Fruit fly (Drosophila melanogaster) whole organism, wandering third instar larva: ENCODE results near the gene Rel.
A peak's percentile ranks its signal among the peaks of the same experiment; 100 is the strongest.

Experiments used
- Abd-B ChIP-seq: fragments of >200 bp; optimal IDR thresholded peaks from 2 replicates; lab custom pipeline; 2017; ENCODE audit warnings: missing biosample characterization, missing genetic modification characterization
- CG32264 ChIP-seq: fragments of 200-800 bp; sonication (Bioruptor generic); optimal IDR thresholded peaks from 2 replicates; lab custom pipeline; 2016; ENCODE audit warnings: missing biosample characterization, missing genetic modification characterization
- CG9705 ChIP-seq: fragments of 200-800 bp; sonication (Bioruptor generic); optimal IDR thresholded peaks from 2 replicates; lab custom pipeline; 2018; ENCODE audit warnings: missing biosample characterization, mild to moderate bottlenecking, missing genetic modification characterization
- CrebA ChIP-seq: fragments of 200-800 bp; sonication (Bioruptor generic); optimal IDR thresholded peaks from 2 replicates; lab custom pipeline; 2016; ENCODE audit warnings: missing biosample characterization, mild to moderate bottlenecking, missing genetic modification characterization, borderline replicate concordance
- Dfd ChIP-seq: fragments of >200 bp; optimal IDR thresholded peaks from 2 replicates; lab custom pipeline; 2017; ENCODE audit warnings: missing biosample characterization, missing genetic modification characterization
- Dif ChIP-seq: fragments of 200-275, 200-300 bp; sonication (Bioruptor generic); optimal IDR thresholded peaks from 2 replicates; lab custom pipeline; 2018; ENCODE audit warnings: missing biosample characterization, missing genetic modification characterization; ENCODE audit not compliant: partially characterized antibody
- GATAd ChIP-seq: sonication (Bioruptor generic); optimal IDR thresholded peaks from 2 replicates; lab custom pipeline; 2016; ENCODE audit warnings: missing biosample characterization, missing genetic modification characterization
- HLH106 ChIP-seq: fragments of 200-800 bp; optimal IDR thresholded peaks from 3 replicates; lab custom pipeline; 2019; ENCODE audit warnings: missing biosample characterization, mild to moderate bottlenecking, missing genetic modification characterization, moderate library complexity
- Hnf4 ChIP-seq: fragments of 200-800 bp; sonication (Bioruptor generic); optimal IDR thresholded peaks from 2 replicates; lab custom pipeline; 2016; ENCODE audit warnings: missing biosample characterization, mild to moderate bottlenecking, missing genetic modification characterization
- Hr78 ChIP-seq: fragments of >200 bp; optimal IDR thresholded peaks from 2 replicates; lab custom pipeline; 2017; ENCODE audit warnings: missing biosample characterization, missing genetic modification characterization
- Hr83 ChIP-seq: fragments of 200-300 bp; sonication (Bioruptor generic); optimal IDR thresholded peaks from 2 replicates; lab custom pipeline; 2016; ENCODE audit warnings: missing biosample characterization, mild to moderate bottlenecking, missing genetic modification characterization, moderate library complexity; ENCODE audit not compliant: poor library complexity, severe bottlenecking
- Jra ChIP-seq: sonication (Bioruptor generic); optimal IDR thresholded peaks from 2 replicates; lab custom pipeline; 2016; ENCODE audit warnings: missing biosample characterization, missing genetic modification characterization
- Mio ChIP-seq: sonication (Bioruptor generic); optimal IDR thresholded peaks from 2 replicates; lab custom pipeline; 2016; ENCODE audit warnings: missing biosample characterization, missing genetic modification characterization
- Myc ChIP-seq: fragments of >200 bp; optimal IDR thresholded peaks from 2 replicates; lab custom pipeline; 2017
- N ChIP-seq: fragments of >200 bp; optimal IDR thresholded peaks from 2 replicates; lab custom pipeline; 2018; ENCODE audit warnings: missing biosample characterization, missing external identifiers, missing genetic modification characterization
- OdsH ChIP-seq: fragments of 200-800 bp; sonication (Bioruptor generic); optimal IDR thresholded peaks from 2 replicates; lab custom pipeline; 2016; ENCODE audit warnings: missing biosample characterization, mild to moderate bottlenecking, missing genetic modification characterization
- Rel ChIP-seq, 2 experiments: fragments of 200-800 bp; sonication (Bioruptor generic) in 1 of 2; optimal IDR thresholded peaks; 2 replicates in 1 of 2; 3 replicates in 1 of 2; lab custom pipeline; 2016 to 2019; ENCODE audit warnings: mild to moderate bottlenecking in 2 of 2, missing biosample characterization in 2 of 2, missing genetic modification characterization in 2 of 2, moderate library complexity in 1 of 2
- Sp1 ChIP-seq: fragments of 200-800 bp; sonication (Bioruptor generic); optimal IDR thresholded peaks from 3 replicates; lab custom pipeline; 2019; ENCODE audit warnings: missing biosample characterization, mild to moderate bottlenecking, missing genetic modification characterization, moderate library complexity
- Vsx2 ChIP-seq: fragments of 200-300, 225-300 bp; sonication (Bioruptor generic); optimal IDR thresholded peaks from 2 replicates; lab custom pipeline; 2018; ENCODE audit warnings: missing biosample characterization, missing genetic modification characterization; ENCODE audit not compliant: partially characterized antibody
- br ChIP-seq: fragments of 200-800 bp; sonication (Bioruptor generic); optimal IDR thresholded peaks from 2 replicates; lab custom pipeline; 2016; ENCODE audit warnings: missing biosample characterization, missing genetic modification characterization
- brk ChIP-seq: fragments of 200-800 bp; sonication (Bioruptor generic); optimal IDR thresholded peaks from 2 replicates; lab custom pipeline; 2016; ENCODE audit warnings: missing biosample characterization, mild to moderate bottlenecking, missing genetic modification characterization
- dl ChIP-seq, 2 experiments: fragments of 175-275, 200-275 bp in 1 of 2; fragments of 200-275 bp in 1 of 2; sonication (Bioruptor generic); optimal IDR thresholded peaks; lab custom pipeline; 2018; ENCODE audit warnings: mild to moderate bottlenecking in 2 of 2, missing biosample characterization in 2 of 2, missing genetic modification characterization in 2 of 2, moderate library complexity in 2 of 2; ENCODE audit not compliant: partially characterized antibody in 2 of 2, insufficient read depth in 1 of 2
- dmrt93B ChIP-seq: fragments of 200-800 bp; sonication (Bioruptor generic); optimal IDR thresholded peaks from 2 replicates; lab custom pipeline; 2018; ENCODE audit warnings: missing biosample characterization, mild to moderate bottlenecking, missing genetic modification characterization
- dsf ChIP-seq: sonication (Bioruptor generic); optimal IDR thresholded peaks from 2 replicates; lab custom pipeline; 2016; ENCODE audit warnings: missing biosample characterization, missing genetic modification characterization, borderline replicate concordance
- ey ChIP-seq: fragments of 200-800 bp; sonication (Bioruptor generic); optimal IDR thresholded peaks from 2 replicates; lab custom pipeline; 2016; ENCODE audit warnings: missing biosample characterization, missing genetic modification characterization
- foxo ChIP-seq, 2 experiments: fragments of 200-800 bp; sonication (Bioruptor generic); optimal IDR thresholded peaks; 2 replicates in 1 of 2; 3 replicates in 1 of 2; lab custom pipeline; 2016 to 2017; ENCODE audit warnings: missing biosample characterization in 2 of 2, missing genetic modification characterization in 2 of 2
- fru ChIP-seq: fragments of 200-800 bp; sonication (Bioruptor generic); optimal IDR thresholded peaks from 3 replicates; lab custom pipeline; 2016; ENCODE audit warnings: missing biosample characterization, mild to moderate bottlenecking, missing genetic modification characterization
- h ChIP-seq: fragments of 200-800 bp; sonication (Bioruptor generic); optimal IDR thresholded peaks from 3 replicates; lab custom pipeline; 2016; ENCODE audit warnings: missing biosample characterization, mild to moderate bottlenecking, missing genetic modification characterization
- jim ChIP-seq: fragments of 175-275, 200-325 bp; sonication (Bioruptor generic); optimal IDR thresholded peaks from 2 replicates; lab custom pipeline; 2016; ENCODE audit warnings: missing biosample characterization, mild to moderate bottlenecking, missing genetic modification characterization
- lola ChIP-seq: fragments of >200 bp; optimal IDR thresholded peaks from 2 replicates; lab custom pipeline; 2017; ENCODE audit warnings: missing biosample characterization, missing genetic modification characterization
- pan ChIP-seq: fragments of >200 bp; optimal IDR thresholded peaks from 2 replicates; lab custom pipeline; 2017
- psq ChIP-seq: fragments of 200-800 bp; sonication (Bioruptor generic); optimal IDR thresholded peaks from 3 replicates; lab custom pipeline; 2017; ENCODE audit warnings: missing biosample characterization, mild to moderate bottlenecking, missing genetic modification characterization, moderate library complexity
- rgr ChIP-seq: fragments of 200-800 bp; sonication (Bioruptor generic); optimal IDR thresholded peaks from 3 replicates; lab custom pipeline; 2016; ENCODE audit warnings: missing biosample characterization, mild to moderate bottlenecking, missing genetic modification characterization
- sage ChIP-seq: fragments of 200-800 bp; sonication (Bioruptor generic); optimal IDR thresholded peaks from 2 replicates; lab custom pipeline; 2016; ENCODE audit warnings: missing biosample characterization, mild to moderate bottlenecking, missing genetic modification characterization
- sv ChIP-seq: fragments of 200-800 bp; sonication (Bioruptor generic); optimal IDR thresholded peaks from 3 replicates; lab custom pipeline; 2016; ENCODE audit warnings: missing biosample characterization, missing genetic modification characterization
- tai ChIP-seq: sonication (Bioruptor generic); optimal IDR thresholded peaks from 2 replicates; lab custom pipeline; 2016; ENCODE audit warnings: missing biosample characterization, missing genetic modification characterization
- usp ChIP-seq: fragments of >200 bp; optimal IDR thresholded peaks from 2 replicates; lab custom pipeline; 2017; ENCODE audit warnings: missing biosample characterization, missing genetic modification characterization
- woc ChIP-seq: sonication (Bioruptor generic); optimal IDR thresholded peaks from 2 replicates; lab custom pipeline; 2016; ENCODE audit warnings: missing biosample characterization, mild to moderate bottlenecking, missing genetic modification characterization

Rel gene

DNA sequence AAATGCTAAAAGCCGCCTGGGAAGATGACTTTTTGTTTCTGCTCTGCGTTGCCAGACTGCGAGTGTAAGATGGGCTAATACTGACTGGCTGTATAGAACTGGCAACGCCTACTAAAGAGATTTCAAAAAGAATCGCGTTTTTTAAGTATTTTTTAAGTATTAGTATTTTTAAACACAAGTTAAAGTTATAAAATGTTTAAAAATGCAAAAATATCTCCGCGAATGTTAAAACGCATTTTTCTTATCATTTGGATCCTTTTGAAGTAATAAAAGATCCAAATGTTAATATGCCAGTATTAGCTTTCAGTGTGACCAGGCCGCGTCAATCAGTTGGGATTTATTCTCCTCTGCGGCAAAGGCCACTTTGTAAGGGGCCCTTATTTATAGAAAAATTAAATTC, 41.6 kb downstream of the Rel start, which contains the start of the genes Prosbeta3 and Iru:
Gene Prosbeta3 (minus strand): TSS at position 98 of the 400 bp plus-strand sequence.
Gene Iru (plus strand): TSS at position 328 of the 400 bp plus-strand sequence.
- no peak for TF ChIP-seq GATAd (GFP tag; lab: Kevin White, UChicago)
- peak; percentile 7 for TF ChIP-seq Myc (lab: Kevin White, UChicago)
- TF ChIP-seq Rel (GFP tag; optimal IDR thresholded peaks at IDR 0.05; lab: Kevin White, UChicago): no peak
- TF ChIP-seq Rel (tag; optimal IDR thresholded peaks at IDR 0.05; lab: Kevin White, UChicago): peak; percentile 21
- TF ChIP-seq Hr78: no peak
- TF ChIP-seq woc: no peak
- no peak for TF ChIP-seq Mio (GFP tag; lab: Kevin White, UChicago)
- TF ChIP-seq, all 38 proteins: peak for 2

DNA sequence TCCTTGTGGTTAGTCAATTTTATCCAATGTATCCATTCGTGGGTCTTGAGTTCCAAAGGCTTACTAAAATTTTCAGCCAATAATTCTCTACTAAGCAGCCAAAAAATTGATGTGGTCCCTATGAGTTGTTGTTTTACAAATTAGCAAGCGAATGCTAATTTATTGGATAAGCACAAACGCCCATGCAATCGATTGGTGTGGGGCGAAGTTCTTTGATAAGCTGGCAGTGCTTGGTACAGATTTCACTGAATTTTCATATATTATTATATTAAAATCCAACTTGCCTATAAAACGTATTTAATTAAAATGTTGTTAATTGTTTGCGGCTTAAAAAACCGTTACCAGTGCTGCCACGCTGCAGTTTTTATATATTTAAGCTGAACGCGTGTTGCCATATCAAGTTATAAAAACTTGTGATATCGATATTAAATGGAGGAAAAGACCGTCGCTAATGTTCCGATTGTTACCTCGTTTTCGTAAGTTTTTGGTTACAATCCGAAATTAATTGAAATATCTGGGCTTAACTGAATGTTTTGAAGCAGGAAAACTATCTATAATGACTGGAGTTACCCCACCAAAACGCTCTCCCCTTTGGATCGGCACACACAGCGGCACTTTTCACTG, 44.1 kb downstream of the Rel start, which contains the start of the genes CG31100 and CG11980:
Gene CG31100 (minus strand): TSS at position 51 of the 624 bp plus-strand sequence.
Gene CG11980 (plus strand): TSS at position 418 of the 624 bp plus-strand sequence.
- TF ChIP-seq jim (no peak), Rel (GFP tag; optimal IDR thresholded peaks at IDR 0.05; lab: Kevin White, UChicago) (no peak), Rel (tag; optimal IDR thresholded peaks at IDR 0.05; lab: Kevin White, UChicago) (peak; percentile 19)

DNA sequence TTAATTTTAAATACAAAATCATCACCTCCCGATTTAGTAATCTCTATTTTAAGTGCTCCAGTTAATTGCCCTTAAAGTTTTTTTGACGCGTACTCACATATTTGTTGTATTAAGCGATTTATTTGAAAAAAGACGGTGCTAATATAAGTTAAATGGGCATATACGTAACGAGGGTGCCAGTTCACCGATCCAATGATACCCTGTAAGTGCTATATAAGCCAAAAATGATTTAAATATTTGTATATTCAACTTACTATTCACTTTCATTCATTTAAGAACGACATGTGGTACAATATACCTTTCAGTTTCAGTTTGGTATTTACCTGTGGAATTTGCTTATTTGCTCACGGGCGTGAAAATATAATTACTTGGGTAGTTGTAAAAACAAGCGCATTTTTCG, 45.2 kb downstream of the Rel start:
- TF ChIP-seq fru (GFP tag; lab: Kevin White, UChicago): peak; percentile 6
- no peak for TF ChIP-seq brk (GFP tag; lab: Kevin White, UChicago)
- no peak for TF ChIP-seq dmrt93B (GFP tag; lab: Kevin White, UChicago)
- TF ChIP-seq GATAd (GFP tag; lab: Kevin White, UChicago): no peak
- TF ChIP-seq jim: no peak
- TF ChIP-seq Sp1: no peak
- TF ChIP-seq Jra (GFP tag; lab: Kevin White, UChicago): no peak
- no peak for TF ChIP-seq dsf (GFP tag; lab: Kevin White, UChicago)
- TF ChIP-seq psq (GFP tag; lab: Kevin White, UChicago): no peak
- no peak for TF ChIP-seq sv (GFP tag; lab: Kevin White, UChicago)
- TF ChIP-seq h (GFP tag; lab: Kevin White, UChicago): peak; percentile 36
- no peak for TF ChIP-seq CrebA (GFP tag; lab: Kevin White, UChicago)
- no peak for TF ChIP-seq br (GFP tag; lab: Kevin White, UChicago)
- TF ChIP-seq Rel (GFP tag; optimal IDR thresholded peaks at IDR 0.05; lab: Kevin White, UChicago): no peak
- no peak for TF ChIP-seq Rel (tag; optimal IDR thresholded peaks at IDR 0.05; lab: Kevin White, UChicago)
- TF ChIP-seq Dif (GFP tag; lab: Kevin White, UChicago): no peak
- no peak for TF ChIP-seq N (GFP tag; lab: Kevin White, UChicago)
- no peak for TF ChIP-seq tai
- TF ChIP-seq Mio (GFP tag; lab: Kevin White, UChicago): no peak
- TF ChIP-seq Hnf4 (GFP tag; lab: Kevin White, UChicago): no peak
- TF ChIP-seq ey: peak; percentile 10
- TF ChIP-seq HLH106 (tag; lab: Kevin White, UChicago): no peak
- no peak for TF ChIP-seq CG9705 (GFP tag; lab: Kevin White, UChicago)
- no peak for TF ChIP-seq lola (GFP tag; lab: Kevin White, UChicago)
- no peak for TF ChIP-seq CG32264 (GFP tag; lab: Kevin White, UChicago)
- TF ChIP-seq rgr: peak; percentile 24
- TF ChIP-seq Dfd (GFP tag; lab: Kevin White, UChicago): no peak
- TF ChIP-seq usp: no peak
- TF ChIP-seq OdsH (GFP tag; lab: Kevin White, UChicago): no peak
- no peak for TF ChIP-seq woc
- TF ChIP-seq Hr83 (GFP tag; lab: Kevin White, UChicago): no peak
- no peak for TF ChIP-seq pan (lab: Kevin White, UChicago)
- no peak for TF ChIP-seq Myc (lab: Kevin White, UChicago)
- TF ChIP-seq Hr78: no peak
- no peak for TF ChIP-seq Vsx2 (GFP tag; lab: Kevin White, UChicago)
- peak in 1 of 2 experiments; percentile 2 for TF ChIP-seq foxo (GFP tag; optimal IDR thresholded peaks at IDR 0.05; lab: Kevin White, UChicago)
- TF ChIP-seq sage: no peak
- no peak for TF ChIP-seq Abd-B
- no peak for TF ChIP-seq dl (GFP tag; optimal IDR thresholded peaks at IDR 0.05; lab: Kevin White, UChicago; ENCODE audit: insufficient read depth in 1 of 2, partially characterized antibody in 2 of 2)
